Worm (Caenorhabditis elegans) whole organism, L1 larva: ENCODE data around the gene F48E8.4.
A peak's percentile ranks its signal among the peaks of the same experiment; 100 is the strongest.

Experiments
- C04F5.9 ChIP-seq: sonication (generic microtip); optimal IDR thresholded peaks from 2 replicates; lab custom pipeline; 2016; ENCODE audit warnings: missing genetic modification characterization, missing compliant biosample characterization
- C16A3.4 ChIP-seq: fragments of 150-350 bp; optimal IDR thresholded peaks from 2 replicates; lab custom pipeline; 2014; ENCODE audit warnings: missing biosample characterization, missing genetic modification characterization
- Y116A8C.19 ChIP-seq: sonication (generic microtip); optimal IDR thresholded peaks from 2 replicates; lab custom pipeline; 2016; ENCODE audit warnings: missing compliant biosample characterization, missing genetic modification characterization, borderline replicate concordance
- alr-1 ChIP-seq: fragments of 200-800 bp; sonication (Bioruptor generic); optimal IDR thresholded peaks from 2 replicates; lab custom pipeline; 2018; ENCODE audit warnings: borderline replicate concordance, mild to moderate bottlenecking, missing genetic modification characterization, missing compliant biosample characterization
- aly-2 ChIP-seq: fragments of 150-350 bp; optimal IDR thresholded peaks from 2 replicates; lab custom pipeline; 2014; ENCODE audit warnings: missing biosample characterization, missing genetic modification characterization
- ama-1 ChIP-seq: fragments of 150-350 bp; optimal IDR thresholded peaks from 2 replicates; lab custom pipeline; 2014
- blmp-1 ChIP-seq: fragments of 150-350 bp; optimal IDR thresholded peaks from 2 replicates; lab custom pipeline; 2014; ENCODE audit warnings: missing biosample characterization, missing genetic modification characterization
- ceh-63 ChIP-seq: fragments of 200-800 bp; sonication (Bioruptor generic); optimal IDR thresholded peaks from 2 replicates; lab custom pipeline; 2018; ENCODE audit warnings: mild to moderate bottlenecking, missing genetic modification characterization, missing compliant biosample characterization
- ceh-82 ChIP-seq, 3 experiments: fragments of 150-350 bp in 1 of 3; sonication (generic microtip) in 2 of 3; optimal IDR thresholded peaks; 2 replicates each; lab custom pipeline; 2014 to 2017; ENCODE audit warnings: missing biosample characterization in 3 of 3, missing genetic modification characterization in 3 of 3
- ceh-90 ChIP-seq: sonication (generic microtip); optimal IDR thresholded peaks from 2 replicates; lab custom pipeline; 2016; ENCODE audit warnings: missing genetic modification characterization, missing compliant biosample characterization
- ces-1 ChIP-seq: fragments of 150-350 bp; optimal IDR thresholded peaks from 2 replicates; lab custom pipeline; 2014; ENCODE audit warnings: missing biosample characterization, missing genetic modification reagents, missing genetic modification characterization
- dpl-1 ChIP-seq, 3 experiments: fragments of 150-350 bp in 2 of 3; sonication (generic microtip) in 1 of 3; optimal IDR thresholded peaks; 2 replicates each; lab custom pipeline; 2014 to 2017; ENCODE audit warnings: missing biosample characterization in 3 of 3, missing genetic modification characterization in 3 of 3, missing genetic modification reagents in 3 of 3
- efl-1 ChIP-seq, 4 experiments: fragments of 150-350 bp; optimal IDR thresholded peaks in 3 of 4; peaks in 1 of 4; 1 replicate in 1 of 4; 2 replicates in 3 of 4; lab custom pipeline; 2014; ENCODE audit warnings: missing biosample characterization in 2 of 4, missing genetic modification characterization in 2 of 4, missing genetic modification reagents in 2 of 4
- egl-13 ChIP-seq: sonication (generic microtip); optimal IDR thresholded peaks from 2 replicates; lab custom pipeline; 2016; ENCODE audit warnings: missing genotype, missing genetic modification reagents, missing genetic modification characterization, missing compliant biosample characterization
- egl-27 ChIP-seq, 2 experiments: fragments of 150-350 bp in 1 of 2; sonication (generic microtip); optimal IDR thresholded peaks; 3 replicates each; lab custom pipeline; 2017 to 2018; ENCODE audit warnings: missing biosample characterization in 2 of 2, missing genetic modification characterization in 2 of 2, missing genetic modification reagents in 2 of 2
- elt-2 ChIP-seq: sonication (generic microtip); optimal IDR thresholded peaks from 2 replicates; lab custom pipeline; 2016; ENCODE audit warnings: missing genetic modification characterization, mild to moderate bottlenecking, inconsistent platforms, missing compliant biosample characterization, missing genetic modification reagents
- fkh-4 ChIP-seq: sonication (generic microtip); optimal IDR thresholded peaks from 2 replicates; lab custom pipeline; 2016; ENCODE audit warnings: missing compliant biosample characterization, missing genetic modification characterization, borderline replicate concordance
- fos-1 ChIP-seq: fragments of 150-350 bp; optimal IDR thresholded peaks from 2 replicates; lab custom pipeline; 2014; ENCODE audit warnings: missing biosample characterization, missing genetic modification characterization
- grh-1 ChIP-seq: fragments of 200-800 bp; sonication (Bioruptor generic); IDR thresholded peaks from 2 replicates; pipeline ENCODE4 v1.3.6; 2022; ENCODE audit warnings: missing genetic modification reagents, missing genetic modification characterization, missing compliant biosample characterization
- irx-1 ChIP-seq: sonication (generic microtip); optimal IDR thresholded peaks from 2 replicates; lab custom pipeline; 2016; ENCODE audit warnings: missing genetic modification characterization, missing compliant biosample characterization
- lin-13 ChIP-seq: fragments of 150-350 bp; optimal IDR thresholded peaks from 2 replicates; lab custom pipeline; 2014; ENCODE audit warnings: missing biosample characterization, missing genetic modification reagents, missing genetic modification characterization
- lin-14 ChIP-seq: fragments of 200-800 bp; sonication (Bioruptor generic); optimal IDR thresholded peaks from 2 replicates; lab custom pipeline; 2018; ENCODE audit warnings: mild to moderate bottlenecking, missing genetic modification characterization, moderate library complexity, missing compliant biosample characterization
- lin-15B ChIP-seq: fragments of 150-350 bp; sonication (generic microtip); optimal IDR thresholded peaks from 3 replicates; lab custom pipeline; 2014; ENCODE audit warnings: missing biosample characterization, missing genetic modification characterization
- lin-39 ChIP-seq: fragments of 150-350 bp; optimal IDR thresholded peaks from 2 replicates; lab custom pipeline; 2014; ENCODE audit warnings: missing biosample characterization, missing genetic modification reagents, missing genetic modification characterization
- lir-3 ChIP-seq: sonication (generic microtip); optimal IDR thresholded peaks from 2 replicates; lab custom pipeline; 2016; ENCODE audit warnings: mild to moderate bottlenecking, missing genetic modification characterization, moderate library complexity, missing compliant biosample characterization; ENCODE audit not compliant: poor library complexity
- lsy-2 ChIP-seq, 2 experiments: fragments of 150-350 bp; optimal IDR thresholded peaks; 2 replicates each; lab custom pipeline; 2014; ENCODE audit warnings: missing biosample characterization in 2 of 2, missing genetic modification characterization in 2 of 2
- mdl-1 ChIP-seq, 2 experiments: fragments of 150-350 bp; optimal IDR thresholded peaks; 2 replicates each; lab custom pipeline; 2014 to 2017; ENCODE audit warnings: missing biosample characterization in 2 of 2, missing genetic modification characterization in 2 of 2, inconsistent platforms in 1 of 2
- nhr-11 ChIP-seq: fragments of 150-350 bp; optimal IDR thresholded peaks from 2 replicates; lab custom pipeline; 2014; ENCODE audit warnings: missing biosample characterization, missing genetic modification characterization
- nhr-12 ChIP-seq: sonication (generic microtip); optimal IDR thresholded peaks from 2 replicates; lab custom pipeline; 2017; ENCODE audit warnings: missing biosample characterization, missing genetic modification characterization
- nhr-20 ChIP-seq: sonication (generic microtip); optimal IDR thresholded peaks from 2 replicates; lab custom pipeline; 2016; ENCODE audit warnings: mild to moderate bottlenecking, missing genetic modification characterization, missing compliant biosample characterization
- nhr-47 ChIP-seq: sonication (generic microtip); optimal IDR thresholded peaks from 2 replicates; lab custom pipeline; 2016; ENCODE audit warnings: mild to moderate bottlenecking, missing genetic modification characterization, moderate library complexity, missing compliant biosample characterization
- nhr-71 ChIP-seq: sonication (generic microtip); optimal IDR thresholded peaks from 2 replicates; lab custom pipeline; 2016; ENCODE audit warnings: mild to moderate bottlenecking, missing genetic modification characterization, moderate library complexity, missing compliant biosample characterization
- nhr-77 ChIP-seq: fragments of 150-350 bp; optimal IDR thresholded peaks from 2 replicates; lab custom pipeline; 2014; ENCODE audit warnings: missing biosample characterization, missing genetic modification characterization
- nhr-85 ChIP-seq: sonication (generic microtip); peaks from one replicate; lab custom pipeline; 2016; ENCODE audit warnings: missing genetic modification characterization, inconsistent platforms, missing compliant biosample characterization
- nhr-90 ChIP-seq: sonication (generic microtip); optimal IDR thresholded peaks from 2 replicates; lab custom pipeline; 2016; ENCODE audit warnings: mild to moderate bottlenecking, missing genetic modification characterization, missing compliant biosample characterization; ENCODE audit not compliant: poor library complexity
- rnt-1 ChIP-seq: sonication (generic microtip); optimal IDR thresholded peaks from 2 replicates; lab custom pipeline; 2016; ENCODE audit warnings: mild to moderate bottlenecking, missing genetic modification characterization, moderate library complexity, missing compliant biosample characterization
- skn-1 ChIP-seq: fragments of 150-350 bp; optimal IDR thresholded peaks from 2 replicates; lab custom pipeline; 2014; ENCODE audit warnings: missing biosample characterization, missing genetic modification characterization
- sptf-1 ChIP-seq: fragments of 150-350 bp; optimal IDR thresholded peaks from 2 replicates; lab custom pipeline; 2014; ENCODE audit warnings: missing biosample characterization, missing genetic modification characterization
- swsn-7 ChIP-seq: sonication (generic microtip); optimal IDR thresholded peaks from 2 replicates; lab custom pipeline; 2016; ENCODE audit warnings: missing genetic modification characterization, missing compliant biosample characterization
- unc-30 ChIP-seq: sonication (generic microtip); optimal IDR thresholded peaks from 2 replicates; lab custom pipeline; 2017; ENCODE audit warnings: missing biosample characterization, missing genetic modification characterization
- xbp-1 ChIP-seq: sonication (generic microtip); optimal IDR thresholded peaks from 2 replicates; lab custom pipeline; 2016; ENCODE audit warnings: missing genetic modification characterization, missing compliant biosample characterization
- zag-1 ChIP-seq: fragments of 150-350 bp; optimal IDR thresholded peaks from 2 replicates; lab custom pipeline; 2014; ENCODE audit warnings: missing biosample characterization, missing genetic modification characterization
- zip-4 ChIP-seq: fragments of 200-800 bp; sonication (Bioruptor generic); optimal IDR thresholded peaks from 2 replicates; lab custom pipeline; 2018; ENCODE audit warnings: mild to moderate bottlenecking, missing genetic modification characterization, moderate library complexity, missing compliant biosample characterization
- ztf-11 ChIP-seq, 2 experiments: sonication (generic microtip); optimal IDR thresholded peaks; 2 replicates each; lab custom pipeline; 2016 to 2017; ENCODE audit warnings: missing genetic modification characterization in 2 of 2, missing biosample characterization in 1 of 2, missing compliant biosample characterization in 1 of 2
- ztf-4 ChIP-seq: fragments of 150-350 bp; optimal IDR thresholded peaks from 2 replicates; lab custom pipeline; 2014; ENCODE audit warnings: missing biosample characterization, missing genetic modification characterization

F48E8.4 gene

DNA sequence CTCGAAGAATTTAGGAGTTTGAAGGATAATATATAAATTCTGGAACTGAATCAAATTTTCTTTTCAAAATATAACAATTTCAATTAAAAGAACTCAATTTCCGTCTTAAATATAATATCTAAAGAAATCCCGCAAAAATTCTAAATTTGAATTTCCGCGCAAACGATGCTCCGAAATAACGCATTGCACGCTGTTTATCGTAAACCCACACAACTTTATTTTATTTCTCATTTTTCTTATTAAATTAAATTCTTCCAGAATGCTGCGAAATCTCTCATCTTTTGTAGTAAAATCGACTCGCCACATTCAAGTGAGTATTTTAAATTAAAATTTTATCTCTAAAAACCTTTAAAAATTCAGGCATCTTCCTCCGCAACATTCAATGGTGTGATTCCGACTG lies 45.6 kb downstream of the F48E8.4 start, which contains the start of gene R02F2.9 (continued):
- TF ChIP-seq skn-1 (peak; percentile 74), egl-13 (tag; lab: Kevin White, UChicago) (peak; percentile 21), mdl-1 (tag; optimal IDR thresholded peaks at IDR 0.05; lab: Kevin White, UChicago) (no peak), ceh-82 (tag; optimal IDR thresholded peaks at IDR 0.05; lab: Kevin White, UChicago) (peak in 2 of 3 experiments; percentile 44 to 57), ztf-4 (tag; lab: Kevin White, UChicago) (no peak), xbp-1 (tag; lab: Kevin White, UChicago) (peak; percentile 76), lin-15B (peak; percentile 32), nhr-11 (no peak), blmp-1 (tag; lab: Kevin White, UChicago) (peak; percentile 55), lsy-2 (tag; optimal IDR thresholded peaks at IDR 0.05; lab: Kevin White, UChicago) (peak; percentile 75 to 80), zag-1 (tag; lab: Kevin White, UChicago) (no peak), dpl-1 (GFP tag; optimal IDR thresholded peaks at IDR 0.05; lab: Kevin White, UChicago) (peak; percentile 91 to 95 (median 94)), unc-30 (tag; lab: Kevin White, UChicago) (no peak), lir-3 (tag; lab: Kevin White, UChicago) (peak; percentile 49), aly-2 (peak; percentile 13), fkh-4 (tag; lab: Kevin White, UChicago) (no peak), sptf-1 (tag; lab: Kevin White, UChicago) (no peak), rnt-1 (tag; lab: Kevin White, UChicago) (peak; percentile 50), lin-39 (tag; lab: Kevin White, UChicago) (peak; percentile 16), C04F5.9 (peak; percentile 5), swsn-7 (peak; percentile 71), nhr-20 (tag; lab: Kevin White, UChicago) (peak; percentile 72), nhr-47 (tag; lab: Kevin White, UChicago) (peak; percentile 79), nhr-77 (no peak), Y116A8C.19 (tag; lab: Kevin White, UChicago) (no peak), elt-2 (no peak), ama-1 (lab: Kevin White, UChicago) (no peak), nhr-85 (tag; lab: Kevin White, UChicago) (peak; percentile 75), lin-13 (GFP tag; lab: Kevin White, UChicago) (peak; percentile 29), zip-4 (GFP tag; lab: Kevin White, UChicago) (peak; percentile 7), grh-1 (peak; percentile 53; the same call in 1 of the 2 replicates), egl-27 (tag; optimal IDR thresholded peaks at IDR 0.05; lab: Kevin White, UChicago) (no peak), nhr-90 (tag; lab: Kevin White, UChicago) (peak; percentile 46), alr-1 (no peak), ceh-90 (tag; lab: Kevin White, UChicago) (peak; percentile 37), irx-1 (peak; percentile 20), C16A3.4 (tag; lab: Kevin White, UChicago) (peak; percentile 42), ces-1 (GFP tag; lab: Kevin White, UChicago) (no peak), nhr-12 (tag; lab: Kevin White, UChicago) (no peak)

DNA sequence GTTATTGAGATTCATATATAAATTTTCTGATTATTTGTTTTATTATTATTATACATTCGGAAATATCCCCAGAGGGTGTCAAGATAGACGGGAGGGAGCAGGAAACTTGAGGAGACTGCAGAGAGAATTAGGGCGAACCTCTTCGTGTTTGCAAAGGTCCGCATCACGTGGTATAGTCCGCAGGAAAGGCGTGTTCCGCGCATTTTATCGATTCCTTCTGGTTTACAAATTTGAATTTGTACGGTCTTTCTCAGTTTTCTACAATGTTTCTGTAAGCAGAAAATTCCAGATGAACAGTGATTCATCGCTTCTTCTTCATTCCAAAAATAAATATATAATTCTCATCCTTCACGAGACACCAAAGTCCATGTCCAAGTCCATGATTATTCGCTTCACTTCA lies 46.6 kb downstream of the F48E8.4 start:
- TF ChIP-seq lin-14 (peak; percentile 8), ceh-63 (no peak), nhr-71 (tag; lab: Kevin White, UChicago) (no peak), efl-1 (optimal IDR thresholded peaks at IDR 0.05; lab: Kevin White, UChicago) (no peak), efl-1 (GFP tag; optimal IDR thresholded peaks at IDR 0.05 in 1 of 2; lab: Kevin White, UChicago) (peak in 1 of 2 experiments; percentile 44), fos-1 (tag; lab: Kevin White, UChicago) (no peak), ztf-11 (tag; optimal IDR thresholded peaks at IDR 0.05; lab: Kevin White, UChicago) (peak in 1 of 2 experiments; percentile 10)
